Worm (Caenorhabditis elegans) whole organism, late embryonic: Measurements from ENCODE around the gene clc-3.

Experiments used
- C08G9.2 ChIP-seq: sonication (generic microtip); optimal IDR thresholded peaks from 2 replicates; lab custom pipeline; 2016; ENCODE audit warnings: mild to moderate bottlenecking, missing genetic modification characterization, moderate library complexity, missing compliant biosample characterization
- F13H6.1 ChIP-seq: sonication (generic microtip); optimal IDR thresholded peaks from 2 replicates; lab custom pipeline; 2016; ENCODE audit warnings: missing genetic modification characterization, missing compliant biosample characterization
- K02D7.2 ChIP-seq: sonication (generic microtip); optimal IDR thresholded peaks from 2 replicates; lab custom pipeline; 2017; ENCODE audit warnings: mild to moderate bottlenecking, missing genetic modification characterization, missing compliant biosample characterization
- K09A11.1 ChIP-seq: sonication (generic microtip); optimal IDR thresholded peaks from 2 replicates; lab custom pipeline; 2017; ENCODE audit warnings: antibody characterized with exemption, mild to moderate bottlenecking, missing genetic modification characterization, missing compliant biosample characterization; ENCODE audit not compliant: insufficient read depth
- ceh-14 ChIP-seq: sonication (generic microtip); optimal IDR thresholded peaks from 2 replicates; lab custom pipeline; 2016; ENCODE audit warnings: missing genotype, missing genetic modification characterization, missing compliant biosample characterization
- ceh-18 ChIP-seq: sonication (generic microtip); optimal IDR thresholded peaks from 2 replicates; lab custom pipeline; 2016; ENCODE audit warnings: missing genetic modification characterization, missing compliant biosample characterization
- ceh-2 ChIP-seq: sonication (generic microtip); optimal IDR thresholded peaks from 2 replicates; lab custom pipeline; 2016; ENCODE audit warnings: missing genotype, missing genetic modification characterization, missing compliant biosample characterization
- ceh-24 ChIP-seq: sonication (generic microtip); optimal IDR thresholded peaks from 2 replicates; lab custom pipeline; 2016; ENCODE audit warnings: mild to moderate bottlenecking, missing genetic modification characterization, missing compliant biosample characterization
- ceh-30 ChIP-seq: fragments of 150-350 bp; optimal IDR thresholded peaks from 2 replicates; lab custom pipeline; 2014; ENCODE audit warnings: missing biosample characterization, missing genetic modification characterization
- ceh-31 ChIP-seq: sonication (generic microtip); optimal IDR thresholded peaks from 2 replicates; lab custom pipeline; 2016; ENCODE audit warnings: missing genetic modification characterization, missing compliant biosample characterization
- ceh-48 ChIP-seq: sonication (generic microtip); optimal IDR thresholded peaks from 2 replicates; lab custom pipeline; 2016; ENCODE audit warnings: missing genetic modification characterization, inconsistent platforms, missing compliant biosample characterization
- ceh-6 ChIP-seq: fragments of 200-800 bp; sonication (Bioruptor generic); optimal IDR thresholded peaks from 2 replicates; lab custom pipeline; 2018; ENCODE audit warnings: mild to moderate bottlenecking, missing genetic modification characterization, missing compliant biosample characterization
- ceh-9 ChIP-seq: sonication (generic microtip); optimal IDR thresholded peaks from 2 replicates; lab custom pipeline; 2016; ENCODE audit warnings: mild to moderate bottlenecking, missing genetic modification characterization, inconsistent platforms, missing compliant biosample characterization
- che-1 ChIP-seq: sonication (generic microtip); optimal IDR thresholded peaks from 2 replicates; lab custom pipeline; 2016; ENCODE audit warnings: mild to moderate bottlenecking, missing genetic modification characterization, missing compliant biosample characterization
- dve-1 ChIP-seq: sonication (generic microtip); optimal IDR thresholded peaks from 2 replicates; lab custom pipeline; 2017; ENCODE audit warnings: antibody characterized with exemption, mild to moderate bottlenecking, missing genetic modification characterization, missing compliant biosample characterization
- elt-2 ChIP-seq: sonication (generic microtip); optimal IDR thresholded peaks from 2 replicates; lab custom pipeline; 2016; ENCODE audit warnings: missing genetic modification reagents, missing genetic modification characterization, missing compliant biosample characterization
- elt-4 ChIP-seq: sonication (generic microtip); optimal IDR thresholded peaks from 2 replicates; lab custom pipeline; 2016; ENCODE audit warnings: missing genetic modification characterization, missing compliant biosample characterization
- ets-4 ChIP-seq: sonication (generic microtip); optimal IDR thresholded peaks from 2 replicates; lab custom pipeline; 2016; ENCODE audit warnings: missing genetic modification characterization, missing compliant biosample characterization
- eyg-1 ChIP-seq: sonication (generic microtip); optimal IDR thresholded peaks from 2 replicates; lab custom pipeline; 2016; ENCODE audit warnings: missing genotype, missing genetic modification characterization, missing compliant biosample characterization
- fkh-10 ChIP-seq: fragments of 150-350 bp; optimal IDR thresholded peaks from 2 replicates; lab custom pipeline; 2014; ENCODE audit warnings: missing biosample characterization, missing genetic modification reagents, missing genetic modification characterization
- fkh-6 ChIP-seq: sonication (generic microtip); optimal IDR thresholded peaks from 2 replicates; lab custom pipeline; 2016; ENCODE audit warnings: missing genetic modification characterization, missing compliant biosample characterization
- gmeb-2 ChIP-seq: sonication (generic microtip); optimal IDR thresholded peaks from 2 replicates; lab custom pipeline; 2016; ENCODE audit warnings: missing genetic modification characterization, inconsistent platforms, missing compliant biosample characterization
- hlh-13 ChIP-seq: fragments of 200-800 bp; sonication (Bioruptor generic); optimal IDR thresholded peaks from 2 replicates; lab custom pipeline; 2018; ENCODE audit warnings: mild to moderate bottlenecking, missing genetic modification characterization, missing compliant biosample characterization
- hlh-30 ChIP-seq: sonication (generic microtip); optimal IDR thresholded peaks from 2 replicates; lab custom pipeline; 2017; ENCODE audit warnings: antibody characterized with exemption, missing genetic modification characterization, missing compliant biosample characterization; ENCODE audit not compliant: insufficient read depth
- hlh-6 ChIP-seq: sonication (generic microtip); optimal IDR thresholded peaks from 2 replicates; lab custom pipeline; 2016; ENCODE audit warnings: missing genotype, missing genetic modification characterization, missing compliant biosample characterization
- hlh-8 ChIP-seq: sonication (generic microtip); optimal IDR thresholded peaks from 2 replicates; lab custom pipeline; 2016; ENCODE audit warnings: missing genotype, missing genetic modification characterization, missing compliant biosample characterization
- lim-6 ChIP-seq: sonication (generic microtip); optimal IDR thresholded peaks from 2 replicates; lab custom pipeline; 2016; ENCODE audit warnings: missing genetic modification characterization, missing compliant biosample characterization
- lin-11 ChIP-seq: fragments of 200-800 bp; sonication (Bioruptor generic); optimal IDR thresholded peaks from 2 replicates; lab custom pipeline; 2018; ENCODE audit warnings: mild to moderate bottlenecking, missing genetic modification characterization, missing compliant biosample characterization
- madf-2 ChIP-seq: sonication (generic microtip); optimal IDR thresholded peaks from 2 replicates; lab custom pipeline; 2017; ENCODE audit warnings: missing genetic modification characterization, missing compliant biosample characterization
- npax-4 ChIP-seq: sonication (generic microtip); optimal IDR thresholded peaks from 2 replicates; lab custom pipeline; 2016; ENCODE audit warnings: missing genetic modification characterization, missing compliant biosample characterization
- pag-3 ChIP-seq: sonication (generic microtip); optimal IDR thresholded peaks from 2 replicates; lab custom pipeline; 2016; ENCODE audit warnings: missing compliant biosample characterization, missing genetic modification characterization, borderline replicate concordance
- pax-1 ChIP-seq: fragments of 150-350 bp; optimal IDR thresholded peaks from 2 replicates; lab custom pipeline; 2014; ENCODE audit warnings: missing biosample characterization, missing genetic modification characterization
- pros-1 ChIP-seq: fragments of 150-350 bp; optimal IDR thresholded peaks from 2 replicates; lab custom pipeline; 2014; ENCODE audit warnings: missing biosample characterization, missing genetic modification reagents, missing genetic modification characterization
- ref-2 ChIP-seq: sonication (generic microtip); optimal IDR thresholded peaks from 2 replicates; lab custom pipeline; 2016; ENCODE audit warnings: missing genetic modification characterization, missing compliant biosample characterization
- rnt-1 ChIP-seq: sonication (generic microtip); optimal IDR thresholded peaks from 2 replicates; lab custom pipeline; 2016; ENCODE audit warnings: missing genetic modification characterization, missing compliant biosample characterization
- sdc-2 ChIP-seq: sonication (generic microtip); optimal IDR thresholded peaks from 2 replicates; lab custom pipeline; 2016; ENCODE audit warnings: missing genotype, missing genetic modification characterization, missing compliant biosample characterization
- sox-4 ChIP-seq: sonication (generic microtip); optimal IDR thresholded peaks from 2 replicates; lab custom pipeline; 2017; ENCODE audit warnings: mild to moderate bottlenecking, missing genetic modification characterization, inconsistent platforms, missing compliant biosample characterization
- tbx-2 ChIP-seq: sonication (generic microtip); optimal IDR thresholded peaks from 2 replicates; lab custom pipeline; 2016; ENCODE audit warnings: missing genetic modification characterization, missing compliant biosample characterization
- tbx-7 ChIP-seq: sonication (generic microtip); optimal IDR thresholded peaks from 2 replicates; lab custom pipeline; 2016; ENCODE audit warnings: missing genotype, missing genetic modification characterization, missing compliant biosample characterization
- unc-3 ChIP-seq, 2 experiments: fragments of 200-800 bp in 1 of 2; sonication (Bioruptor generic) in 1 of 2; sonication (generic microtip) in 1 of 2; conservative IDR thresholded peaks in 1 of 2; optimal IDR thresholded peaks in 1 of 2; 2 replicates each; pipeline versions ENCODE4 v1.3.6 to Lab custom; 2016 to 2022; ENCODE audit warnings: missing compliant biosample characterization in 2 of 2, missing genetic modification characterization in 2 of 2, missing genetic modification reagents in 1 of 2
- unc-86 ChIP-seq: sonication (generic microtip); optimal IDR thresholded peaks from 2 replicates; lab custom pipeline; 2016; ENCODE audit warnings: missing genetic modification characterization, missing compliant biosample characterization
- zip-5 ChIP-seq: sonication (generic microtip); optimal IDR thresholded peaks from 2 replicates; lab custom pipeline; 2016; ENCODE audit warnings: missing genetic modification characterization, missing compliant biosample characterization
- ztf-16 ChIP-seq: sonication (generic microtip); optimal IDR thresholded peaks from 2 replicates; lab custom pipeline; 2017; ENCODE audit warnings: missing genetic modification characterization, missing compliant biosample characterization

The clc-3 gene

ce11 chrX:3380167-3380566 lies 5.6 kb upstream of the clc-3 start, which contains the start of gene ZK563.7:
Gene ZK563.7, plus strand, starts transcription at chrX:3380467.
- no peak for TF ChIP-seq fkh-6
- TF ChIP-seq elt-4 (tag; lab: Kevin White, UChicago) = no peak
- TF ChIP-seq che-1 (tag; lab: Kevin White, UChicago) = no peak
- no peak for TF ChIP-seq sox-4 (tag; lab: Kevin White, UChicago)
- no peak for TF ChIP-seq ceh-48 (tag; lab: Kevin White, UChicago)
- no peak for TF ChIP-seq ceh-2 (tag; lab: Kevin White, UChicago)
- TF ChIP-seq, all 69 proteins: peak for 0

DNA sequence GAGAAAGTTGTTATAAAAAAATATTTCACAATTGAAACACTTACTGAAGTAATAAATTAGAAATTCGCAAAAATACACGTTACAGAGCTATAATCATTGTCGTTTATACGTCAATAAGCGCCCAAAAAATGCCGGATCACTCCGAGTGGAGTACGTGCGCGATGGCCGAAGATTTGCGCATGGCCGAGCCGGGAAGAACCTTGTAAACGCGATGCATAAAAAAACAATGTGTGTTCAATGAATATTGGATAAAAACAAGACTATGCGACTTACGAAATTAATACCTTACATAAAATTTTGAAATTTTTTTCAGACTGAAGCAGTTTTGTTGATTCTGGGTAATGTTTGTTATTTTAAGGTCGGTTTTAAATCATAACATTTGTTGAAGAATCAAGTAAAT lies 4.6 kb upstream of the clc-3 start, which contains the start of gene sorf-1:
Gene sorf-1 (minus strand): TSS at position 135 of the 400 bp plus-strand sequence.
- peak; percentile 79 for TF ChIP-seq C08G9.2
- TF ChIP-seq hlh-13 (GFP tag; lab: Kevin White, UChicago) = no peak
- no peak for TF ChIP-seq ceh-6 (GFP tag; lab: Kevin White, UChicago)
- TF ChIP-seq F13H6.1 = no peak
- no peak for TF ChIP-seq madf-2
- TF ChIP-seq ets-4 (tag; lab: Kevin White, UChicago) = peak; percentile 38
- TF ChIP-seq zip-5 (tag; lab: Kevin White, UChicago) = peak; percentile 56
- TF ChIP-seq tbx-2 (tag; lab: Kevin White, UChicago) = peak; percentile 83
- peak; percentile 6 for TF ChIP-seq ref-2 (tag; lab: Kevin White, UChicago)
- peak; percentile 60 for TF ChIP-seq tbx-7 (tag; lab: Kevin White, UChicago)
- TF ChIP-seq hlh-6 = no peak
- no peak for TF ChIP-seq npax-4 (tag; lab: Kevin White, UChicago)
- TF ChIP-seq ztf-16 = no peak
- peak; percentile 1 for TF ChIP-seq hlh-8 (tag; lab: Kevin White, UChicago)
- peak; percentile 76 for TF ChIP-seq ceh-31 (tag; lab: Kevin White, UChicago)
- peak; percentile 78 for TF ChIP-seq ceh-2 (tag; lab: Kevin White, UChicago)

DNA sequence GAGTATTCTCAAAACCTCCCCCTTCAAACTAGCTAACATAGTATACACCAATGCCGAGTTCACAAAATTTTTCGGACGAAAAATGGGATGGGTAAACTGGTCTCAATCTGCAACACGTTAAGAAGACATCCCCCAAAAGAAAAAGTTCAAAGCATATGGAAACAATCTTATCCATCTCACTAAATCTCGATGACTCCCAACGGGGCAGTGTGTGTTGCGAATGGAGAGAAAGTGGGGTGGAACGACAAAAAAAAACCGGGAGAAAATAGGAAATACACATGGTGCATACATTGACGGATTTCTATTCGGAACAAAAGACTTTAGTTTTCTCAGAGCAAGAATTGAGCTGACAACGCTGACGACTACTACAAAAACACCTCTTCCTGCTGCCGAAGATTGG lies 778 bp upstream of the clc-3 start:
- TF ChIP-seq K09A11.1 (tag; lab: Kevin White, UChicago) (peak; percentile 8), lin-11 (tag; lab: Kevin White, UChicago) (no peak), ceh-6 (GFP tag; lab: Kevin White, UChicago) (no peak)

ce11 chrX:3371264-3371663 lies 3.3 kb downstream of the clc-3 start:
- TF ChIP-seq hlh-8 (tag; lab: Kevin White, UChicago) (peak; percentile 61), unc-3 (GFP tag; conservative IDR thresholded peaks at IDR 0.05; lab: Robert Waterston, UW) (peak; percentile 88), unc-3 (tag; optimal IDR thresholded peaks at IDR 0.05; lab: Kevin White, UChicago) (peak; percentile 52), ceh-31 (tag; lab: Kevin White, UChicago) (peak; percentile 70), rnt-1 (tag; lab: Kevin White, UChicago) (peak; percentile 62), lim-6 (peak; percentile 59), tbx-2 (tag; lab: Kevin White, UChicago) (peak; percentile 83), pag-3 (no peak), ets-4 (tag; lab: Kevin White, UChicago) (peak; percentile 45), hlh-30 (peak; percentile 51), zip-5 (tag; lab: Kevin White, UChicago) (peak; percentile 42), ceh-30 (tag; lab: Kevin White, UChicago) (peak; percentile 12), K09A11.1 (tag; lab: Kevin White, UChicago) (peak; percentile 71), ceh-18 (tag; lab: Kevin White, UChicago) (peak; percentile 81), fkh-10 (peak; percentile 22), ztf-16 (peak; percentile 83), lin-11 (tag; lab: Kevin White, UChicago) (peak; percentile 76), gmeb-2 (tag; lab: Kevin White, UChicago) (peak; percentile 91), hlh-13 (GFP tag; lab: Kevin White, UChicago) (peak; percentile 83), ceh-14 (tag; lab: Kevin White, UChicago) (peak; percentile 87), tbx-7 (tag; lab: Kevin White, UChicago) (no peak), ceh-9 (tag; lab: Kevin White, UChicago) (peak; percentile 57), F13H6.1 (peak; percentile 76), pros-1 (tag; lab: Kevin White, UChicago) (no peak), pax-1 (no peak), madf-2 (peak; percentile 87), dve-1 (tag; lab: Kevin White, UChicago) (peak; percentile 48), elt-2 (tag; lab: Kevin White, UChicago) (peak; percentile 87), sdc-2 (tag; lab: Kevin White, UChicago) (peak; percentile 84), ceh-24 (tag; lab: Kevin White, UChicago) (peak; percentile 79), eyg-1 (tag; lab: Kevin White, UChicago) (peak; percentile 52), elt-4 (tag; lab: Kevin White, UChicago) (no peak), hlh-6 (peak; percentile 89), K02D7.2 (peak; percentile 67), che-1 (tag; lab: Kevin White, UChicago) (peak; percentile 86), unc-86 (tag; lab: Kevin White, UChicago) (peak; percentile 82)
